Worm (Caenorhabditis elegans) whole organism, L4/young adult: ENCODE measurements around the gene riok-3.

Experiments
- dao-5 ChIP-seq: sonication (generic microtip); optimal IDR thresholded peaks from 2 replicates; lab custom pipeline; 2016; ENCODE audit warnings: missing genotype, missing genetic modification characterization, moderate library complexity, missing compliant biosample characterization
- him-1 ChIP-seq: sonication (generic microtip); optimal IDR thresholded peaks from 2 replicates; lab custom pipeline; 2016; ENCODE audit warnings: missing genotype, missing genetic modification reagents, missing genetic modification characterization, missing compliant biosample characterization

- TF ChIP-seq him-1 = no peak
- no peak for TF ChIP-seq dao-5 (tag; lab: Kevin White, UChicago)
Measured at ce11 chrIII:9808179-9808578, 3.4 kb upstream of the riok-3 start, which contains the start of gene gtap-2.
